Worm (Caenorhabditis elegans): ENCODE data around the gene C18A11.1.

- TF ChIP-seq unc-39 (tag; optimal IDR thresholded peaks at IDR 0.05) (no peak), nhr-28 (tag; optimal IDR thresholded peaks at IDR 0.05) (peak; percentile 56), nhr-77 (tag; optimal IDR thresholded peaks at IDR 0.05) (peak; percentile 74), lin-38 (GFP tag; IDR thresholded peaks at IDR 0.05) (no peak), ztf-11 (tag; optimal IDR thresholded peaks at IDR 0.05) (no peak), fos-1 (tag; optimal IDR thresholded peaks at IDR 0.05) (no peak), php-3 (GFP tag; IDR thresholded peaks at IDR 0.05) (0 out of 2 replicates have a peak, but pooled peaks have one; percentile 38), zfp-2 (tag; optimal IDR thresholded peaks at IDR 0.05) (no peak), pha-4 (GFP tag; IDR thresholded peaks at IDR 0.05) (no peak), pha-4 (tag; optimal IDR thresholded peaks at IDR 0.05) (no peak), lin-39 (tag; optimal IDR thresholded peaks at IDR 0.05) (no peak), T26A8.4 (GFP tag; IDR thresholded peaks at IDR 0.05) (0 out of 2 replicates have a peak, but pooled peaks have one; percentile 20)
Measured at ce11 chrX:8022728-8023127, 46.4 kb upstream of the C18A11.1 start.
